Worm (Caenorhabditis elegans) whole organism, L3 larva: Measurements from ENCODE around the gene nlp-34.

Source experiments
- ZK546.5 ChIP-seq: sonication (generic microtip); optimal IDR thresholded peaks from 2 replicates; lab custom pipeline; 2017; ENCODE audit warnings: missing biosample characterization, missing genetic modification characterization
- ama-1 ChIP-seq: fragments of 150-350 bp; optimal IDR thresholded peaks from 2 replicates; lab custom pipeline; 2018
- ceh-82 ChIP-seq: fragments of 150-350 bp; optimal IDR thresholded peaks from 2 replicates; lab custom pipeline; 2014; ENCODE audit warnings: missing biosample characterization, missing genetic modification characterization
- ceh-9 ChIP-seq: sonication (generic microtip); optimal IDR thresholded peaks from 2 replicates; lab custom pipeline; 2018; ENCODE audit warnings: missing biosample characterization, missing genetic modification characterization
- elt-2 ChIP-seq: sonication (generic microtip); optimal IDR thresholded peaks from 2 replicates; lab custom pipeline; 2016; ENCODE audit warnings: missing genetic modification reagents, mild to moderate bottlenecking, missing genetic modification characterization, missing compliant biosample characterization
- fkh-10 ChIP-seq: sonication (generic microtip); optimal IDR thresholded peaks from 2 replicates; lab custom pipeline; 2017; ENCODE audit warnings: missing biosample characterization, missing genetic modification reagents, missing genetic modification characterization
- nhr-25 ChIP-seq: sonication (generic microtip); optimal IDR thresholded peaks from 2 replicates; lab custom pipeline; 2017; ENCODE audit warnings: missing biosample characterization, missing genetic modification characterization
- nhr-76 ChIP-seq: fragments of 150-350 bp; sonication (generic microtip); optimal IDR thresholded peaks from 5 replicates; lab custom pipeline; 2014; ENCODE audit warnings: missing biosample characterization, missing genetic modification characterization
- tbx-2 ChIP-seq: sonication (generic microtip); optimal IDR thresholded peaks from 2 replicates; lab custom pipeline; 2016; ENCODE audit warnings: mild to moderate bottlenecking, missing genetic modification characterization, missing compliant biosample characterization
- unc-62 ChIP-seq: fragments of 150-350 bp; sonication (generic microtip); optimal IDR thresholded peaks from 4 replicates; lab custom pipeline; 2014; ENCODE audit warnings: missing biosample characterization, missing genetic modification reagents, missing genetic modification characterization
- zag-1 ChIP-seq: fragments of 150-350 bp; optimal IDR thresholded peaks from 2 replicates; lab custom pipeline; 2014; ENCODE audit warnings: missing biosample characterization, missing genetic modification characterization
- ztf-11 ChIP-seq: fragments of 150-350 bp; optimal IDR thresholded peaks from 2 replicates; lab custom pipeline; 2014; ENCODE audit warnings: missing biosample characterization, missing genetic modification characterization

DNA sequence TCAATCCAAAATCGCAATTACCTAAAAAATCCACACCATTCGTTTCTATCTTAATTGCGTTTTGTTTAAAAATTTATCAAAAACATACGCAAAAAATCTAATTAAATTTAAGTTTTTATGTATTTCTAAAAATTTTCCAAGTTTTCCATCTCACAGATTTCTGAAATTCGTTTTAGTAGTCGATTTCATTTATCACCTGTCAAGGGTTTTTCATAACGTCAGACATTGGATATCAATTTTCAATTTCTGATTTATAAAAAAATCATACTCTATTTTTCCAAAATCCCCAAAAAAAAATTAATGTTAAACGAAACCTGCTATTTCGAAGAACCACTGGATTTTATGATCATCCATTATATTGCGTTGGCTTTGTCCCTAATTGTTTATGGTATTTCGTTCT lies 31.2 kb upstream of the nlp-34 start, which contains the start of gene srh-4:
- no peak for TF ChIP-seq fkh-10 (GFP tag; lab: Kevin White, UChicago)
- no peak for TF ChIP-seq ceh-9 (tag; lab: Kevin White, UChicago)
- no peak for TF ChIP-seq ceh-82 (tag; lab: Kevin White, UChicago)
- TF ChIP-seq nhr-76 (tag; lab: Kevin White, UChicago) = no peak
- TF ChIP-seq elt-2 = no peak
- no peak for TF ChIP-seq unc-62 (GFP tag; lab: Kevin White, UChicago)
- TF ChIP-seq ZK546.5 (tag; lab: Kevin White, UChicago) = no peak
- TF ChIP-seq nhr-25 (tag; lab: Kevin White, UChicago) = no peak
- TF ChIP-seq ztf-11 (tag; lab: Kevin White, UChicago) = no peak
- TF ChIP-seq zag-1 (tag; lab: Kevin White, UChicago) = no peak
- no peak for TF ChIP-seq ama-1
- TF ChIP-seq tbx-2 = no peak
